Fruit fly (Drosophila melanogaster): ENCODE results near the gene CG3505.

DNA sequence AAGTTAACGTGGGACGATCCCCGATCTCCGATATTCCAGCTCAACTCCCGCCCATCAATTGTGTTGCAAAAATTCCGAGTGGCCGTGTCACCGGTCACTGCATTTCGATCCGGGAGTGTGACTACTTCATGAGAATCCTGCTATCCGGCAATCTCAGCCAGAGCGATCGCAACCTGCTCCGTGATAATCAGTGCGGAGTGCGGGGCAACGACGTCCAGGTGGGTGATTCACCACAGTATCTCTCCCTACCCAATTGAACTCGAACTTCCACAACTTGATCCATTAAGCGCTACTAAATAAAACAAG lies 311 bp downstream of the CG3505 start:
- TF ChIP-seq CG8478 (optimal IDR thresholded peaks at IDR 0.05): no peak
- no peak for TF ChIP-seq Dll (optimal IDR thresholded peaks at IDR 0.05)
- TF ChIP-seq pan (optimal IDR thresholded peaks at IDR 0.05): no peak
- no peak for TF ChIP-seq EcR (GFP tag; optimal IDR thresholded peaks at IDR 0.05)
- TF ChIP-seq usp (GFP tag; optimal IDR thresholded peaks at IDR 0.05): no peak
- no peak for TF ChIP-seq psq (optimal IDR thresholded peaks at IDR 0.05)
